Worm (Caenorhabditis elegans) whole organism, L4/young adult: ENCODE data around the gene npr-32.

Source experiments
- W03F9.2 ChIP-seq: fragments of 150-350 bp; optimal IDR thresholded peaks from 2 replicates; lab custom pipeline; 2014; ENCODE audit warnings: missing biosample characterization, missing genetic modification characterization
- dao-5 ChIP-seq: sonication (generic microtip); optimal IDR thresholded peaks from 2 replicates; lab custom pipeline; 2016; ENCODE audit warnings: missing genotype, missing genetic modification characterization, moderate library complexity, missing compliant biosample characterization
- him-1 ChIP-seq: sonication (generic microtip); optimal IDR thresholded peaks from 2 replicates; lab custom pipeline; 2016; ENCODE audit warnings: missing genotype, missing genetic modification reagents, missing genetic modification characterization, missing compliant biosample characterization

- TF ChIP-seq him-1: no peak
- TF ChIP-seq W03F9.2: peak; percentile 12
- no peak for TF ChIP-seq dao-5 (tag; lab: Kevin White, UChicago)
Observed at ce11 chrIV:17268628-17269027, 37.8 kb upstream of the npr-32 start.
